Worm (Caenorhabditis elegans) whole organism, L3 larva: Measurements from ENCODE around the gene ostf-4.

Source experiments
- ZK546.5 ChIP-seq: sonication (generic microtip); optimal IDR thresholded peaks from 2 replicates; lab custom pipeline; 2017; ENCODE audit warnings: missing biosample characterization, missing genetic modification characterization
- aly-2 ChIP-seq: fragments of 150-350 bp; optimal IDR thresholded peaks from 2 replicates; lab custom pipeline; 2014; ENCODE audit warnings: missing biosample characterization, missing genetic modification characterization
- ama-1 ChIP-seq: fragments of 150-350 bp; optimal IDR thresholded peaks from 2 replicates; lab custom pipeline; 2018
- ceh-82 ChIP-seq: fragments of 150-350 bp; optimal IDR thresholded peaks from 2 replicates; lab custom pipeline; 2014; ENCODE audit warnings: missing biosample characterization, missing genetic modification characterization
- elt-1 ChIP-seq: fragments of 150-350 bp; optimal IDR thresholded peaks from 2 replicates; lab custom pipeline; 2014; ENCODE audit warnings: missing biosample characterization, missing genetic modification characterization
- jun-1 ChIP-seq: fragments of 150-350 bp; optimal IDR thresholded peaks from 2 replicates; lab custom pipeline; 2014; ENCODE audit warnings: missing biosample characterization, missing genetic modification reagents, missing genetic modification characterization
- lin-39 ChIP-seq: fragments of 150-350 bp; optimal IDR thresholded peaks from 2 replicates; lab custom pipeline; 2018; ENCODE audit warnings: missing biosample characterization, missing genetic modification reagents, missing genetic modification characterization
- nhr-23 ChIP-seq: fragments of 150-350 bp; optimal IDR thresholded peaks from 2 replicates; lab custom pipeline; 2014; ENCODE audit warnings: missing biosample characterization, missing genetic modification reagents, missing genetic modification characterization
- nhr-28 ChIP-seq: fragments of 150-350 bp; optimal IDR thresholded peaks from 2 replicates; lab custom pipeline; 2014; ENCODE audit warnings: missing biosample characterization, missing genetic modification characterization
- tbx-2 ChIP-seq: sonication (generic microtip); optimal IDR thresholded peaks from 2 replicates; lab custom pipeline; 2016; ENCODE audit warnings: mild to moderate bottlenecking, missing genetic modification characterization, missing compliant biosample characterization
- unc-62 ChIP-seq: fragments of 150-350 bp; sonication (generic microtip); optimal IDR thresholded peaks from 4 replicates; lab custom pipeline; 2014; ENCODE audit warnings: missing biosample characterization, missing genetic modification reagents, missing genetic modification characterization
- ztf-11 ChIP-seq: fragments of 150-350 bp; optimal IDR thresholded peaks from 2 replicates; lab custom pipeline; 2014; ENCODE audit warnings: missing biosample characterization, missing genetic modification characterization

DNA sequence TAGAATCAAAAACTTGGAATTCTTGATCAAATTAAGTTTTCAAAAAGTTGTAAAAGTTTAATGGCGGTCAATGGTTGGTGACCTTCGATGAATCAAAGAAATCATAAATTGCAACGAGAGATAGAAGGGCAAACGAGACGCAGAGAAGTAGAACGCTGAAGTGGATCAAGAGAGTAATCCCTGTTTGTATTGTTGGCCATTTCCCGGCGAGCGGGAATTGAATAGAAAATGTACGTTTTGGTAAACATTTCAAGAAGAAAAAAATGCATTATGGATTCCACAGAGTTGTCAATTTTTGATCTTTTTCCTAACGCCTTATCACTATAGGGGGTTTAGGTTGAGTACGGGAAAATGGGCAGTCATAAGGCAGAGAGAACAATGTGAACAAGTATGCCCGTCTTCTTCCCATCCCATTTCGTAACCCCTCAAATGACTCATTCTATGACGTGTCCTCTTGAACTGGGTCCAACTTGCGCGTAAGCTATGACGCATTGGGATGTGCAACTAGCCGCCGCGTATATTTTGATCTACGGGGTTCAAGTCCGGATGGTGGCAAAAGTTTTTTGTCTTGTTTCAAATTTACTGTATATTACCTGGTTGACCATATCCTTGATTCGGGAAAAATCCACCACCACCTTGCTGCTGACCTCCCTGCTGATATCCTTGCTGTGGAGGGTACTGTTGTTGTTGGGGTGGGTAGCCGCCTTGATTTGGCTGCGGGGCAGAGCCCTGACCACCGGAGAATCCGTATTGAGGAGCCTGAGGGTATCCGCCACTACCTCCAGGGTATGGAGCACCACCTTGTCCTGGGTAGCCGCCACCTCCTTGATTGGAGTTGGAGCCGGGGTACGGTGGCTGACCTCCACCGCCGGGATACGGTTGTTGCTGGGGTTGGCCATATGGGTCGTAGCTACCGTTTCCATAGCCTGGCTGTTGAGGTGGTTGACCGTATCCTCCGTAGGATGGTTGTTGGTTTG, 10.5 kb upstream of the ostf-4 start:
- no peak for TF ChIP-seq nhr-28 (tag; lab: Kevin White, UChicago)
- TF ChIP-seq ztf-11 (tag; lab: Kevin White, UChicago): no peak
- no peak for TF ChIP-seq tbx-2 (tag; lab: Kevin White, UChicago)
- peak; percentile 24 for TF ChIP-seq nhr-23 (tag; lab: Kevin White, UChicago)
- TF ChIP-seq ceh-82: no peak
- no peak for TF ChIP-seq unc-62 (GFP tag; lab: Kevin White, UChicago)
- TF ChIP-seq aly-2 (tag; lab: Kevin White, UChicago): no peak
- TF ChIP-seq elt-1 (tag; lab: Kevin White, UChicago): no peak
- TF ChIP-seq ama-1 (lab: Kevin White, UChicago): no peak
- peak; percentile 34 for TF ChIP-seq jun-1 (tag; lab: Kevin White, UChicago)
- no peak for TF ChIP-seq lin-39 (tag; lab: Kevin White, UChicago)
- TF ChIP-seq ZK546.5 (tag; lab: Kevin White, UChicago): no peak
